Fruit fly (Drosophila melanogaster) S2 (cell line): ENCODE results near the gene term.

Source experiments
- CG8478 ChIP-seq: fragments of >200 bp; optimal IDR thresholded peaks from 2 replicates; lab custom pipeline; 2018
- CTCF ChIP-seq, 2 experiments: fragments of >200 bp; optimal IDR thresholded peaks; 2 replicates each; lab custom pipeline; 2018

dm6 chr3L:18637348-18637747, 43.8 kb upstream of the term start:
- TF ChIP-seq CG8478 (no peak), CTCF (optimal IDR thresholded peaks at IDR 0.05; lab: Kevin White, UChicago) (no peak)
